Fruit fly (Drosophila melanogaster): ENCODE measurements around the gene Ssl1.

DNA sequence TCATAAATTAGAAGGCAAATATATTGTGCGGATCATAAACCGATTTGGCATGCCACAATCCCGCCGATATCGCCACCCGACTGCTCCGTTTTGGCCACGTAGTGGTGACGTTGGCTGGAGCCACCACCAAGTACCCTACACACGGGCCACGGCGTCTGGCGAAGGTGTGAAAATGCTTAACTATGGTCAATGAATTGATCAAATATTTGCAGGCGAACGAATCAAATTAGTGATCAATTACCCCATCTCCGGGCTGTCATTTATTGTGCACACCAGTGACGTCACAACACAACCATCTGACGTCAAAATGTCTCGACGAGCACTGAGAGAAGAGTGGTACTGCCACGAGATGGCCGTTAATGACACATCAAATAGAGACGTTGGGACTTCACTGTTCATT, 8.8 kb downstream of the Ssl1 start:
- TF ChIP-seq brk (GFP tag; optimal IDR thresholded peaks at IDR 0.05): no peak
- no peak for TF ChIP-seq Hr78 (GFP tag; optimal IDR thresholded peaks at IDR 0.05)
- TF ChIP-seq woc (GFP tag; optimal IDR thresholded peaks at IDR 0.05): no peak
- no peak for TF ChIP-seq h (GFP tag; optimal IDR thresholded peaks at IDR 0.05)
- TF ChIP-seq Hnf4 (GFP tag; optimal IDR thresholded peaks at IDR 0.05): no peak
